Fruit fly (Drosophila melanogaster): ENCODE measurements around the gene Proc.

The Proc gene

dm6 chr2L:7849472-7849871 lies 21.8 kb downstream of the Proc start (continued):
- 0 out of 2 replicates have a peak, but pooled peaks have one; percentile 34 for TF ChIP-seq wor (GFP tag; IDR thresholded peaks at IDR 0.05)
- TF ChIP-seq jigr1 (GFP tag; IDR thresholded peaks at IDR 0.05): no peak
- TF ChIP-seq CG8359 (GFP tag; optimal IDR thresholded peaks at IDR 0.05; ENCODE audit: borderline replicate concordance): no peak
- no peak for TF ChIP-seq Dfd (GFP tag; optimal IDR thresholded peaks at IDR 0.05)
- TF ChIP-seq p53 (GFP tag; optimal IDR thresholded peaks at IDR 0.05): no peak
- no peak for TF ChIP-seq Sry-β (GFP tag; optimal IDR thresholded peaks at IDR 0.05)
- TF ChIP-seq CG17328 (GFP tag; IDR thresholded peaks at IDR 0.05): 0 out of 2 replicates have a peak, but pooled peaks have one; percentile 32
- TF ChIP-seq CG6854 (GFP tag; optimal IDR thresholded peaks at IDR 0.05): no peak
- TF ChIP-seq pfk (GFP tag; optimal IDR thresholded peaks at IDR 0.05): no peak
- no peak for TF ChIP-seq nerfin-2 (GFP tag; IDR thresholded peaks at IDR 0.05; ENCODE audit: partially characterized antibody)
- TF ChIP-seq Optix (GFP tag; IDR thresholded peaks at IDR 0.05): no peak
- no peak for TF ChIP-seq Antp (GFP tag; optimal IDR thresholded peaks at IDR 0.05)
- TF ChIP-seq CG17612 (GFP tag; IDR thresholded peaks at IDR 0.05): no peak
- TF ChIP-seq prd (optimal IDR thresholded peaks at IDR 0.05): no peak
- peak; percentile 39; the same call in 1 of the 3 replicates for TF ChIP-seq prd (GFP tag; IDR thresholded peaks at IDR 0.05)
- no peak for TF ChIP-seq sqz (GFP tag; optimal IDR thresholded peaks at IDR 0.05)
- no peak for TF ChIP-seq CG12942 (GFP tag; optimal IDR thresholded peaks at IDR 0.05)
- TF ChIP-seq hkb (optimal IDR thresholded peaks at IDR 0.05): no peak
- TF ChIP-seq hkb (GFP tag; IDR thresholded peaks at IDR 0.05): peak; percentile 39; the same call in 1 of the 2 replicates
- no peak for TF ChIP-seq al (GFP tag; IDR thresholded peaks at IDR 0.05)
- TF ChIP-seq CG7372 (GFP tag; IDR thresholded peaks at IDR 0.05): no peak
- TF ChIP-seq fd64A (GFP tag; optimal IDR thresholded peaks at IDR 0.05): no peak
- no peak for TF ChIP-seq CG32767 (GFP tag; IDR thresholded peaks at IDR 0.05)
- TF ChIP-seq pita (GFP tag; optimal IDR thresholded peaks at IDR 0.05): no peak
- no peak for TF ChIP-seq CTCF (GFP tag; optimal IDR thresholded peaks at IDR 0.05)
- TF ChIP-seq Dbx (GFP tag; IDR thresholded peaks at IDR 0.05): peak; percentile 64; the same call in 2 of the 3 replicates
- no peak for TF ChIP-seq ham (GFP tag; IDR thresholded peaks at IDR 0.05)
- no peak for TF ChIP-seq wek (GFP tag; optimal IDR thresholded peaks at IDR 0.05)
- TF ChIP-seq chn (GFP tag; optimal IDR thresholded peaks at IDR 0.05): no peak
- no peak for TF ChIP-seq ato (GFP tag; IDR thresholded peaks at IDR 0.05; ENCODE audit: partially characterized antibody)
- no peak for TF ChIP-seq pan (optimal IDR thresholded peaks at IDR 0.05)
- peak in 1 of 2 experiments; percentile 45 for TF ChIP-seq pan (GFP tag; optimal IDR thresholded peaks at IDR 0.05 in 1 of 2, IDR thresholded peaks at IDR 0.05 in 1 of 2)
- TF ChIP-seq CG6254 (GFP tag; optimal IDR thresholded peaks at IDR 0.05): no peak
- no peak for TF ChIP-seq nom (GFP tag; optimal IDR thresholded peaks at IDR 0.05)
- no peak for TF ChIP-seq vfl (GFP tag; optimal IDR thresholded peaks at IDR 0.05)
- TF ChIP-seq HmgZ (tag; optimal IDR thresholded peaks at IDR 0.05): no peak
- TF ChIP-seq CG10366 (GFP tag; IDR thresholded peaks at IDR 0.05): peak; percentile 12; the same call in 1 of the 2 replicates
- TF ChIP-seq sens-2 (GFP tag; IDR thresholded peaks at IDR 0.05): no peak
- TF ChIP-seq Nf-YC (tag; optimal IDR thresholded peaks at IDR 0.05): no peak
- TF ChIP-seq HLH3B (GFP tag; IDR thresholded peaks at IDR 0.05): peak; percentile 57
- no peak for TF ChIP-seq CG12219 (GFP tag; optimal IDR thresholded peaks at IDR 0.05)
- 0 out of 2 replicates have a peak, but pooled peaks have one; percentile 19 for TF ChIP-seq CG32772 (GFP tag; IDR thresholded peaks at IDR 0.05)
- no peak for TF ChIP-seq tio (GFP tag; optimal IDR thresholded peaks at IDR 0.05)
- no peak for TF ChIP-seq H2.0 (GFP tag; IDR thresholded peaks at IDR 0.05)
- no peak for TF ChIP-seq CG4282 (GFP tag; optimal IDR thresholded peaks at IDR 0.05)
- peak; percentile 71 for TF ChIP-seq row (GFP tag; IDR thresholded peaks at IDR 0.05)
- TF ChIP-seq ind (GFP tag; optimal IDR thresholded peaks at IDR 0.05): peak; percentile 10
- peak; percentile 43 for TF ChIP-seq sens (GFP tag)
- no peak for TF ChIP-seq CG10274 (GFP tag; optimal IDR thresholded peaks at IDR 0.05)
- TF ChIP-seq CG34422 (GFP tag; IDR thresholded peaks at IDR 0.05): 0 out of 3 replicates have a peak, but pooled peaks have one; percentile 37
- peak; percentile 0 for TF ChIP-seq Sox100B (GFP tag; optimal IDR thresholded peaks at IDR 0.05)
- TF ChIP-seq CG8281 (tag; optimal IDR thresholded peaks at IDR 0.05): no peak
- TF ChIP-seq ro (GFP tag; IDR thresholded peaks at IDR 0.05): no peak
- no peak for TF ChIP-seq Nf-YA (GFP tag; IDR thresholded peaks at IDR 0.05)

Data from whole organism, embryonic.